Worm (Caenorhabditis elegans): ENCODE results near the gene twk-16.
A peak's percentile ranks its signal among the peaks of the same experiment; 100 is the strongest.

Gene twk-16

DNA sequence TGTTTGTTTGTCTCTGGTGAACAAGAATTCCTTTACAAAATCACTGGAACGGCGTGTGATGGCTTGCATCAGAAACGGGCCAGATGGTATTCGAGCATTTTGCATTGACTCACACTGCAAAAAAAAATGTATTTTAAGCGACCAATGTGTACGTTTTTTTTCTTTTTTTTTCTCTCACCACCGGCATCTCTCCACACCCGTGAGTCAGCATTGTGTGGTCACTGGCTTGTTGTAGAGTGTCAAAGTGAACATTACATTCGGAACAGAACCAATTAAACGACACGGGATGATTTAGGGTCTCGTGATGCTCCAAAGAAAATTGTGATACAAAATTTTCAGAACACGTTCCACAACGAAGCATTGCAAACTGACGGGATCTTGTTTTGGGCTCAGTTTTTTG is 20.6 kb downstream of the twk-16 start:
- TF ChIP-seq mab-5 (tag; optimal IDR thresholded peaks at IDR 0.05) (no peak), ceh-83 (GFP tag; optimal IDR thresholded peaks at IDR 0.05) (no peak), tbx-8 (GFP tag; optimal IDR thresholded peaks at IDR 0.05) (no peak), elt-3 (tag; optimal IDR thresholded peaks at IDR 0.05) (no peak), unc-120 (tag; optimal IDR thresholded peaks at IDR 0.05; ENCODE audit: poor library complexity, severe bottlenecking) (no peak), cnd-1 (tag; optimal IDR thresholded peaks at IDR 0.05) (no peak), flh-1 (GFP tag; optimal IDR thresholded peaks at IDR 0.05) (no peak), blmp-1 (tag; optimal IDR thresholded peaks at IDR 0.05) (no peak), lsy-2 (tag; optimal IDR thresholded peaks at IDR 0.05) (no peak), ceh-43 (GFP tag; optimal IDR thresholded peaks at IDR 0.05) (no peak), drap-1 (GFP tag; optimal IDR thresholded peaks at IDR 0.05) (no peak), bed-3 (GFP tag; optimal IDR thresholded peaks at IDR 0.05) (no peak), nhr-237 (tag; optimal IDR thresholded peaks at IDR 0.05) (no peak), unc-39 (tag; optimal IDR thresholded peaks at IDR 0.05) (no peak), sem-2 (GFP tag; optimal IDR thresholded peaks at IDR 0.05) (no peak), nhr-2 (tag; optimal IDR thresholded peaks at IDR 0.05) (no peak), zip-8 (tag; optimal IDR thresholded peaks at IDR 0.05) (no peak), elt-1 (tag; optimal IDR thresholded peaks at IDR 0.05; ENCODE audit: borderline replicate concordance, insufficient read depth) (no peak), snpc-4 (tag; optimal IDR thresholded peaks at IDR 0.05) (no peak), nhr-76 (tag; optimal IDR thresholded peaks at IDR 0.05) (no peak)

ce11 chrX:3102165-3102564 is 21.2 kb downstream of the twk-16 start, which contains the start of gene ztf-13:
Gene ztf-13 (minus strand): TSS chrX:3102175.
- TF ChIP-seq elt-1 (tag; optimal IDR thresholded peaks at IDR 0.05; ENCODE audit: borderline replicate concordance, insufficient read depth) = no peak
- no peak for TF ChIP-seq mls-2 (tag; optimal IDR thresholded peaks at IDR 0.05)
- no peak for TF ChIP-seq pha-4 (tag; optimal IDR thresholded peaks at IDR 0.05)
- TF ChIP-seq ham-2 (GFP tag; optimal IDR thresholded peaks at IDR 0.05) = no peak
- no peak for TF ChIP-seq cnd-1 (tag; optimal IDR thresholded peaks at IDR 0.05)
- no peak for TF ChIP-seq mep-1 (tag; optimal IDR thresholded peaks at IDR 0.05)
- TF ChIP-seq lin-13 (tag; optimal IDR thresholded peaks at IDR 0.05) = no peak
- TF ChIP-seq unc-62 (GFP tag; optimal IDR thresholded peaks at IDR 0.05) = no peak
- no peak for TF ChIP-seq zip-8 (tag; optimal IDR thresholded peaks at IDR 0.05)
- TF ChIP-seq hlh-1 (tag; optimal IDR thresholded peaks at IDR 0.05) = no peak
- no peak for TF ChIP-seq nhr-76 (tag; optimal IDR thresholded peaks at IDR 0.05)
- TF ChIP-seq bed-3 (GFP tag; optimal IDR thresholded peaks at IDR 0.05) = no peak
- TF ChIP-seq nhr-2 (tag; optimal IDR thresholded peaks at IDR 0.05) = no peak
- no peak for TF ChIP-seq unc-39 (tag; optimal IDR thresholded peaks at IDR 0.05)
- no peak for TF ChIP-seq unc-120 (tag; optimal IDR thresholded peaks at IDR 0.05; ENCODE audit: poor library complexity, severe bottlenecking)
- no peak for TF ChIP-seq nhr-28 (tag; optimal IDR thresholded peaks at IDR 0.05)
- no peak for TF ChIP-seq lin-32 (GFP tag; optimal IDR thresholded peaks at IDR 0.05)
- no peak for TF ChIP-seq ceh-83 (GFP tag; optimal IDR thresholded peaks at IDR 0.05)

DNA sequence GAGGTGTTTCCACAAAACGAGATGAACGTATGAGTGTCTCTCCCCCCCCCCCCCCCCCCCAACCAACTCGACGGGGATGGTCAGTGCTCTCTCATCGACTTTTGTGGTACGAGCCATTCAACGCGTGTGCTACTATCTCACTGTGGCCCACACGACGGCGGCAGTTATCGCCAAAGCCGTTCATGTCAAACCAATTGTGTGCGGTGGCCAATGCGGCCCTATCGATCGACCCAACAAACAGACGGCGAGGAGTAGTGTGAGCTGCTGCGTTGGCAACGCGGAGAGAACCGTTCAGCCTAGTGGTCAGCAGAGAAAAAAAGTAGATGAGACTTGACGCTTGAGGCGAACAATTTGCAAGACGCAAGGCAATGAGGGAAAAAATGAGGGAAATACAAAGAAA is 21.9 kb downstream of the twk-16 start:
- TF ChIP-seq lin-32 (GFP tag; optimal IDR thresholded peaks at IDR 0.05) = peak; percentile 21
- TF ChIP-seq nhr-2 (tag; optimal IDR thresholded peaks at IDR 0.05) = no peak
- peak; percentile 18 for TF ChIP-seq ceh-39 (tag; optimal IDR thresholded peaks at IDR 0.05)
- peak; percentile 79 for TF ChIP-seq mls-2 (tag; optimal IDR thresholded peaks at IDR 0.05)
- peak; percentile 62 for TF ChIP-seq sptf-1 (tag; optimal IDR thresholded peaks at IDR 0.05)
- peak; percentile 57 for TF ChIP-seq cnd-1 (tag; optimal IDR thresholded peaks at IDR 0.05)
- TF ChIP-seq snpc-4 (tag; optimal IDR thresholded peaks at IDR 0.05) = no peak
- peak; percentile 25 for TF ChIP-seq ham-2 (GFP tag; optimal IDR thresholded peaks at IDR 0.05)
- peak; percentile 13 for TF ChIP-seq ceh-83 (GFP tag; optimal IDR thresholded peaks at IDR 0.05)
- no peak for TF ChIP-seq drap-1 (GFP tag; optimal IDR thresholded peaks at IDR 0.05)
- TF ChIP-seq nhr-28 (tag; optimal IDR thresholded peaks at IDR 0.05) = no peak
- TF ChIP-seq unc-39 (tag; optimal IDR thresholded peaks at IDR 0.05) = no peak
- peak; percentile 54 for TF ChIP-seq M03D4.4 (tag; optimal IDR thresholded peaks at IDR 0.05)
- peak; percentile 32 for TF ChIP-seq pha-4 (tag; optimal IDR thresholded peaks at IDR 0.05)

- TF ChIP-seq lin-13 (tag; optimal IDR thresholded peaks at IDR 0.05) (peak; percentile 77), sem-2 (GFP tag; optimal IDR thresholded peaks at IDR 0.05) (no peak), unc-62 (GFP tag; optimal IDR thresholded peaks at IDR 0.05) (no peak), pha-4 (tag; optimal IDR thresholded peaks at IDR 0.05) (peak; percentile 13), mab-5 (tag; optimal IDR thresholded peaks at IDR 0.05) (peak; percentile 20), lsy-2 (tag; optimal IDR thresholded peaks at IDR 0.05) (peak; percentile 66), elt-1 (tag; optimal IDR thresholded peaks at IDR 0.05; ENCODE audit: borderline replicate concordance, insufficient read depth) (peak; percentile 16), mep-1 (tag; optimal IDR thresholded peaks at IDR 0.05) (peak; percentile 85), ces-1 (GFP tag; optimal IDR thresholded peaks at IDR 0.05) (peak; percentile 52), ham-2 (GFP tag; optimal IDR thresholded peaks at IDR 0.05) (no peak), nhr-2 (tag; optimal IDR thresholded peaks at IDR 0.05) (peak; percentile 24), ceh-39 (tag; optimal IDR thresholded peaks at IDR 0.05) (peak; percentile 16)
Measured at ce11 chrX:3106137-3106536, 25.2 kb downstream of the twk-16 start, which contains the start of gene K10B3.5. Gene K10B3.5 (minus strand): TSS chrX:3106479.

All from whole organism, mixed stage, embryonic.